Fruit fly (Drosophila melanogaster): ENCODE data around the gene CG12502.
A peak's percentile ranks its signal among the peaks of the same experiment; 100 is the strongest.

CG12502 gene

dm6 chr3L:857063-858015 lies 7.9 kb upstream of the CG12502 start, which contains the start of gene dpr20 (continued):
- TF ChIP-seq Fer2 (tag; optimal IDR thresholded peaks at IDR 0.05) (peak; percentile 63), fru (optimal IDR thresholded peaks at IDR 0.05) (no peak), CG33557 (GFP tag; optimal IDR thresholded peaks at IDR 0.05) (peak; percentile 3), sna (GFP tag; IDR thresholded peaks at IDR 0.05; ENCODE audit: partially characterized antibody) (no peak), Sry-β (GFP tag; optimal IDR thresholded peaks at IDR 0.05) (no peak), CG11085 (GFP tag; IDR thresholded peaks at IDR 0.05) (peak; percentile 76), fd96Cb (tag; optimal IDR thresholded peaks at IDR 0.05) (peak; percentile 65), sqz (GFP tag; optimal IDR thresholded peaks at IDR 0.05) (no peak), CG4617 (GFP tag; optimal IDR thresholded peaks at IDR 0.05; ENCODE audit: borderline replicate concordance) (peak; percentile 25), CG33213 (GFP tag; optimal IDR thresholded peaks at IDR 0.05) (peak; percentile 70), Neu2 (GFP tag; optimal IDR thresholded peaks at IDR 0.05; ENCODE audit: borderline replicate concordance) (no peak), CG14014 (GFP tag; IDR thresholded peaks at IDR 0.05) (peak; percentile 89), CG10979 (tag; optimal IDR thresholded peaks at IDR 0.05) (peak; percentile 38), fd64A (GFP tag; optimal IDR thresholded peaks at IDR 0.05) (no peak), so (GFP tag; IDR thresholded peaks at IDR 0.05) (peak; percentile 79), CG12104 (GFP tag; optimal IDR thresholded peaks at IDR 0.05) (peak; percentile 8), CG7928 (GFP tag; optimal IDR thresholded peaks at IDR 0.05) (peak; percentile 48), C15 (GFP tag; IDR thresholded peaks at IDR 0.05) (peak; percentile 77; the same call in 2 of the 3 replicates), CG15073 (GFP tag; optimal IDR thresholded peaks at IDR 0.05) (no peak), CG5245 (GFP tag; optimal IDR thresholded peaks at IDR 0.05) (peak; percentile 52), CG10267 (tag; optimal IDR thresholded peaks at IDR 0.05) (peak; percentile 41), CG3163 (GFP tag; optimal IDR thresholded peaks at IDR 0.05) (no peak), hth (optimal IDR thresholded peaks at IDR 0.05) (no peak), emc (GFP tag; optimal IDR thresholded peaks at IDR 0.05) (peak; percentile 66), CG11247 (GFP tag; IDR thresholded peaks at IDR 0.05) (peak; percentile 87), pho (GFP tag; optimal IDR thresholded peaks at IDR 0.05) (peak; percentile 71), row (GFP tag; IDR thresholded peaks at IDR 0.05) (peak; percentile 93), br (optimal IDR thresholded peaks at IDR 0.05) (no peak), CG9932 (GFP tag; IDR thresholded peaks at IDR 0.05) (peak; percentile 90), CG6654 (GFP tag; optimal IDR thresholded peaks at IDR 0.05) (peak; percentile 42), CG30403 (GFP tag; optimal IDR thresholded peaks at IDR 0.05) (peak; percentile 65), Oli (tag; optimal IDR thresholded peaks at IDR 0.05) (peak; percentile 67), Dbx (GFP tag; IDR thresholded peaks at IDR 0.05) (peak; percentile 92), CG4404 (GFP tag; IDR thresholded peaks at IDR 0.05) (peak; percentile 57; the same call in 1 of the 2 replicates), aop (GFP tag; IDR thresholded peaks at IDR 0.05) (peak; percentile 60; the same call in 1 of the 2 replicates), ATbp (GFP tag; optimal IDR thresholded peaks at IDR 0.05) (peak; percentile 40), CG15514 (GFP tag; optimal IDR thresholded peaks at IDR 0.05) (peak; percentile 78), chn (GFP tag; optimal IDR thresholded peaks at IDR 0.05) (peak; percentile 67), Bgb (GFP tag; IDR thresholded peaks at IDR 0.05; ENCODE audit: partially characterized antibody) (no peak), CG11456 (GFP tag; IDR thresholded peaks at IDR 0.05) (peak; percentile 95), CG18476 (GFP tag; optimal IDR thresholded peaks at IDR 0.05) (peak; percentile 32), shn (GFP tag; optimal IDR thresholded peaks at IDR 0.05) (peak; percentile 68), Dref (GFP tag; IDR thresholded peaks at IDR 0.05) (no peak), CG10321 (GFP tag; IDR thresholded peaks at IDR 0.05) (peak; percentile 59; the same call in 1 of the 2 replicates), HLH3B (GFP tag; IDR thresholded peaks at IDR 0.05) (peak; percentile 88), kay (GFP tag; optimal IDR thresholded peaks at IDR 0.05) (no peak), Deaf1 (tag; optimal IDR thresholded peaks at IDR 0.05) (peak; percentile 90), exex (tag; optimal IDR thresholded peaks at IDR 0.05) (peak; percentile 46), CG1024 (GFP tag; IDR thresholded peaks at IDR 0.05) (peak; percentile 50), Rfx (GFP tag; IDR thresholded peaks at IDR 0.05) (peak; percentile 95)
